Worm (Caenorhabditis elegans) whole organism, early embryonic: ENCODE data around the gene H02F09.2.

Experiments used
- aly-1 ChIP-seq: sonication (generic microtip); optimal IDR thresholded peaks from 2 replicates; lab custom pipeline; 2016; ENCODE audit warnings: missing genetic modification characterization, missing compliant biosample characterization
- ama-1 ChIP-seq: fragments of 150-350 bp; optimal IDR thresholded peaks from 2 replicates; lab custom pipeline; 2014
- flt-1 ChIP-seq: fragments of 200-800 bp; sonication (Bioruptor generic); IDR thresholded peaks from 2 replicates; pipeline ENCODE4 v1.3.6; 2022; ENCODE audit warnings: missing genetic modification characterization, missing compliant biosample characterization
- hnd-1 ChIP-seq: sonication (generic microtip); optimal IDR thresholded peaks from 2 replicates; lab custom pipeline; 2016; ENCODE audit warnings: missing genetic modification characterization, missing compliant biosample characterization
- pes-1 ChIP-seq: fragments of 200-800 bp; sonication (Bioruptor generic); IDR thresholded peaks from 2 replicates; pipeline ENCODE4 v1.3.6; 2022; ENCODE audit warnings: missing genetic modification reagents, missing genetic modification characterization, missing compliant biosample characterization
- sea-1 ChIP-seq: fragments of 200-800 bp; sonication (Bioruptor generic); conservative IDR thresholded peaks from 2 replicates; pipeline ENCODE4 v1.3.6; 2022; ENCODE audit warnings: missing genetic modification characterization, missing compliant biosample characterization

DNA sequence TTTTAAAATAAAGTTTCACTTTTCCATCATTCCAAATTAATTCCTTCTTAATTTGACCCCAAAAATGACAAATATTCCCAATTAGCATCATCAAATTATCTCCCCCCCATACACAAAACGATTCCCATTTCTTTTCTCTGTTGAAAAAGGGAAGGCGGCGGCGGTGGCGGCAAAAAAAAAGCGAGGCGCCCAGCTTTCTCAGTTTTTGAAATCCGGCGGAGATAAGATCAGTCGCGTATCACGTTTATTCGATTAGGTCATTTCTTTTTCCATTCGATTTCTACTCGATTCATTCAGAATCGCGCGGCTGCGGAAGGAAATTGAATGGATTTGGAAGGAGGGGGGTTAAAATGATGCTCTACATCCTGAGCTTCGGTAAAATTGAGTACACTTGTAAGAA is 11.9 kb downstream of the H02F09.2 start:
- TF ChIP-seq hnd-1 = no peak
- TF ChIP-seq sea-1 = no peak
- no peak for TF ChIP-seq flt-1 (GFP tag; lab: Robert Waterston, UW)
- TF ChIP-seq ama-1 (lab: Kevin White, UChicago) = no peak
- TF ChIP-seq pes-1 = no peak
- no peak for TF ChIP-seq aly-1 (tag; lab: Kevin White, UChicago)
